Worm (Caenorhabditis elegans): ENCODE data around the gene srh-166.
A peak's percentile ranks its signal among the peaks of the same experiment; 100 is the strongest.

Gene srh-166

DNA sequence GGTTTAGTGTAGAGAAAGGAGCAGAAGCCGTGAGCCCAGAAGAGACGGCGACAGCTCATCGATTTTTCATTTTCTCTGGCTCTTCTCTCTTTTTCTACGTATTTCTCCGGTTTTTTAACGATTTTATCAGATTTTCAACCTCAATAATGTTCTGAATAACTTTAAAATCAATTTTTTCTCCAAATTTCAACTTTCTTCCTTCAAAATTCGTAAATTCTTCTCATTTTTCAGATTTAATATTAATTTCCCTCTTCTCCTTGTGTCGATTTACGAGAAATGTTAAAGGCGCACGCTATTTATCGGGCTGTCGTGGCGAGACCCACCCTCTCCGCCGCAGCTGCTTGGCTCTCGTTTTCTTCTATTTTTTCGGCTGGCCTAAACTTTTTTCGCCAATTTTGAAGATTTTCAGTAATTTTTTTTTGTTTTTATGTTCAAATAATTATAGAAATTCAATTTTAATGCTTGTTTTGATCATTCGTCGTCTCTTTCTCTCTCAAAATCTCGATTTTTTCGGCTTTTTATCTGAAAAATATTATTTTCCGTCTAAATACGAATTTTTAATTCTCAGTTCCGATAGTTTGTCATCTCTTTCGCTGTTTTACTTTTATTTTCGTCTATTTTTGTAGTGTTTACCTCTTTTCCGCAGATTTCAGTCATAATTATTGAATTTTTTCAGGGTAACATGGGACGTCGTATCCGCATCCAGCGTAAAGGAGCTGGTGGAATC, 46.5 kb downstream of the srh-166 start, which contains the start of the genes calf-1 and rpl-2:
Gene calf-1 (minus strand): TSS at position 77 of the 727 bp plus-strand sequence.
Gene rpl-2 (plus strand): TSS at position 677 of the 727 bp plus-strand sequence.
- TF ChIP-seq zip-5 (tag; optimal IDR thresholded peaks at IDR 0.05) (no peak), unc-86 (tag; optimal IDR thresholded peaks at IDR 0.05) (no peak), elt-2 (tag; optimal IDR thresholded peaks at IDR 0.05) (peak; percentile 11), tbx-7 (tag; optimal IDR thresholded peaks at IDR 0.05) (no peak), hlh-6 (tag; optimal IDR thresholded peaks at IDR 0.05) (no peak), ceh-22 (tag; optimal IDR thresholded peaks at IDR 0.05) (no peak), nfya-1 (tag; optimal IDR thresholded peaks at IDR 0.05) (peak; percentile 56), unc-42 (tag; optimal IDR thresholded peaks at IDR 0.05) (peak; percentile 84), T23F11.4 (GFP tag; optimal IDR thresholded peaks at IDR 0.05) (no peak), ceh-31 (tag; optimal IDR thresholded peaks at IDR 0.05) (peak; percentile 49), ceh-48 (tag; optimal IDR thresholded peaks at IDR 0.05) (peak; percentile 83), odd-2 (tag; optimal IDR thresholded peaks at IDR 0.05) (no peak), ceh-9 (tag; optimal IDR thresholded peaks at IDR 0.05) (no peak)

- TF ChIP-seq T23F11.4 (GFP tag; optimal IDR thresholded peaks at IDR 0.05) (no peak), che-1 (tag; optimal IDR thresholded peaks at IDR 0.05) (no peak), rnt-1 (tag; optimal IDR thresholded peaks at IDR 0.05) (no peak), pag-3 (tag; optimal IDR thresholded peaks at IDR 0.05; ENCODE audit: borderline replicate concordance) (no peak)
Observed at ce11 chrV:20476981-20477380, 48.7 kb downstream of the srh-166 start.

ce11 chrV:20476514-20476913, 49.2 kb downstream of the srh-166 start:
- TF ChIP-seq pag-3 (tag; optimal IDR thresholded peaks at IDR 0.05; ENCODE audit: borderline replicate concordance) (no peak), tbx-2 (tag; optimal IDR thresholded peaks at IDR 0.05) (no peak)

- TF ChIP-seq nfya-1 (tag; optimal IDR thresholded peaks at IDR 0.05): peak; percentile 82
- TF ChIP-seq ceh-34 (tag; optimal IDR thresholded peaks at IDR 0.05): no peak
- no peak for TF ChIP-seq ceh-6 (GFP tag; optimal IDR thresholded peaks at IDR 0.05)
Observed at ce11 chrV:20475830-20476229, 49.8 kb downstream of the srh-166 start, which contains the start of gene B0250.7. Gene B0250.7, minus strand, starts transcription at chrV:20476061.

DNA sequence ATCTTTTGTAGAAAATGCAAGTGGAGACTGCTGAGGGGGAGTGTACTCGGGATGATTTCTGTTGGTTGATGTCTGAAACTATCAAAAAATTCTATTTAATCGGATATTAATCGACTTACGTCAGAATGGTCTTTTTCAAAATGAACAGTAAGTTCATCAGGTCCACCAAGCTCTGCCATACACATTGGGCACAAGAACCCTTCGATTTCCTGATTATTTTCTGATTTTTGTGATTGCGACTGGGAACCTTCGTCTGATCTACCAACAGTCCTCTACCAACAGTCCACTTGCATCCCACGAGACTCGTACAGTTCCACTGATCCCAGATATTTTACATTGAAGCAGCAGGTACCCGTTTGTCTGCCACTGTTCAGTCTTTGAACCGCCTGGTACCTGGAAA, 50.6 kb downstream of the srh-166 start:
- no peak for TF ChIP-seq nhr-232 (tag; optimal IDR thresholded peaks at IDR 0.05)
- no peak for TF ChIP-seq fkh-6 (tag; optimal IDR thresholded peaks at IDR 0.05)
- no peak for TF ChIP-seq ceh-45 (GFP tag; IDR thresholded peaks at IDR 0.05)
- no peak for TF ChIP-seq K02D7.2 (tag; optimal IDR thresholded peaks at IDR 0.05)
- no peak for TF ChIP-seq unc-42 (tag; optimal IDR thresholded peaks at IDR 0.05)
- TF ChIP-seq dve-1 (tag; optimal IDR thresholded peaks at IDR 0.05): no peak
- TF ChIP-seq ets-4 (tag; optimal IDR thresholded peaks at IDR 0.05): no peak

Measured in whole organism, late embryonic.